Fruit fly (Drosophila melanogaster) whole organism, embryonic: Measurements from ENCODE around the gene CG14442.

ENCODE experiments used
- Abd-B ChIP-seq: fragments of 200-800 bp; sonication (Bioruptor generic); optimal IDR thresholded peaks from 2 replicates; lab custom pipeline; 2018; ENCODE audit warnings: missing biosample characterization, mild to moderate bottlenecking, missing genetic modification characterization, moderate library complexity
- BtbVII ChIP-seq: fragments of 200-800 bp; sonication (Bioruptor generic); optimal IDR thresholded peaks from 3 replicates; lab custom pipeline; 2017; ENCODE audit warnings: missing biosample characterization, mild to moderate bottlenecking, missing genetic modification characterization
- CG10431 ChIP-seq: fragments of 200-800 bp; sonication (Bioruptor generic); optimal IDR thresholded peaks from 3 replicates; lab custom pipeline; 2018; ENCODE audit warnings: missing biosample characterization, mild to moderate bottlenecking, missing genetic modification characterization
- CG10543 ChIP-seq: fragments of 200-800 bp; sonication (Bioruptor generic); optimal IDR thresholded peaks from 3 replicates; lab custom pipeline; 2017; ENCODE audit warnings: missing biosample characterization, mild to moderate bottlenecking, missing genetic modification characterization, moderate library complexity
- CG11085 ChIP-seq: fragments of 200-800 bp; sonication (Bioruptor generic); IDR thresholded peaks from 2 replicates; pipeline ENCODE4 v1.3.6; 2022; ENCODE audit warnings: missing biosample characterization, missing genetic modification characterization
- CG12769 ChIP-seq: fragments of 200-800 bp; sonication (Bioruptor generic); optimal IDR thresholded peaks from 2 replicates; lab custom pipeline; 2019; ENCODE audit warnings: missing biosample characterization, mild to moderate bottlenecking, missing genetic modification characterization, moderate library complexity
- CG18764 ChIP-seq: fragments of 200-800 bp; sonication (Bioruptor generic); optimal IDR thresholded peaks from 3 replicates; lab custom pipeline; 2016; ENCODE audit warnings: missing biosample characterization, missing genetic modification characterization
- CG3281 ChIP-seq: fragments of 200-800 bp; sonication (Bioruptor generic); optimal IDR thresholded peaks from 3 replicates; lab custom pipeline; 2017; ENCODE audit warnings: missing biosample characterization, mild to moderate bottlenecking, missing genetic modification characterization
- CG33557 ChIP-seq: fragments of 200-800 bp; sonication (Bioruptor generic); optimal IDR thresholded peaks from 2 replicates; lab custom pipeline; 2019; ENCODE audit warnings: missing biosample characterization, mild to moderate bottlenecking, missing genetic modification characterization, moderate library complexity
- CG3407 ChIP-seq: fragments of 200-800 bp; sonication (Bioruptor generic); optimal IDR thresholded peaks from 2 replicates; lab custom pipeline; 2018; ENCODE audit warnings: missing biosample characterization, mild to moderate bottlenecking, missing genetic modification characterization
- CG5180 ChIP-seq: fragments of 200-800 bp; sonication (Bioruptor generic); optimal IDR thresholded peaks from 3 replicates; lab custom pipeline; 2017; ENCODE audit warnings: missing biosample characterization, missing genetic modification characterization, mild to moderate bottlenecking, moderate library complexity, missing genetic modification reagents
- CG7372 ChIP-seq: fragments of 200-800 bp; sonication (Bioruptor generic); IDR thresholded peaks from 2 replicates; pipeline ENCODE4 v1.3.6; 2022; ENCODE audit warnings: missing biosample characterization, missing genetic modification characterization
- Med ChIP-seq: fragments of 200-800 bp; sonication (Bioruptor generic); peaks from one replicate; lab custom pipeline; 2016; ENCODE audit warnings: missing biosample characterization, missing genetic modification characterization, mild to moderate bottlenecking, inconsistent platforms, moderate library complexity
- Pdp1 ChIP-seq, 2 experiments: fragments of 200-800 bp; sonication (Bioruptor generic); optimal IDR thresholded peaks; 3 replicates each; lab custom pipeline; 2016; ENCODE audit warnings: missing biosample characterization in 2 of 2, missing genetic modification characterization in 2 of 2, mild to moderate bottlenecking in 1 of 2, moderate library complexity in 1 of 2
- Rfx ChIP-seq: fragments of 200-800 bp; sonication (Bioruptor generic); IDR thresholded peaks from 2 replicates; pipeline ENCODE4 v1.3.6; 2022; ENCODE audit warnings: missing biosample characterization, missing genetic modification characterization
- Sox100B ChIP-seq: fragments of 200-800 bp; sonication (Bioruptor generic); optimal IDR thresholded peaks from 3 replicates; lab custom pipeline; 2018; ENCODE audit warnings: missing biosample characterization, mild to moderate bottlenecking, missing genetic modification characterization
- Stat92E ChIP-seq, 3 experiments: fragments of >200 bp in 2 of 3; fragments of 200-800 bp in 1 of 3; sonication (Bioruptor generic) in 1 of 3; optimal IDR thresholded peaks; 2 replicates each; lab custom pipeline; 2017 to 2019; ENCODE audit warnings: missing biosample characterization in 3 of 3, missing genetic modification characterization in 3 of 3, mild to moderate bottlenecking in 1 of 3, moderate library complexity in 1 of 3
- Trl ChIP-seq, 3 experiments: fragments of >200 bp in 2 of 3; fragments of 200-800 bp in 1 of 3; sonication (Bioruptor generic) in 1 of 3; optimal IDR thresholded peaks; 2 replicates in 1 of 3; 3 replicates in 2 of 3; lab custom pipeline; 2016 to 2017; ENCODE audit warnings: missing biosample characterization in 1 of 3, missing genetic modification characterization in 1 of 3
- bowl ChIP-seq: fragments of 200-800 bp; sonication (Bioruptor generic); IDR thresholded peaks from 2 replicates; pipeline ENCODE4 v1.3.6; 2022; ENCODE audit warnings: missing biosample characterization, missing genetic modification characterization
- cg ChIP-seq: fragments of 200-800 bp; sonication (Bioruptor generic); optimal IDR thresholded peaks from 3 replicates; lab custom pipeline; 2019; ENCODE audit warnings: missing biosample characterization, mild to moderate bottlenecking, missing genetic modification characterization, moderate library complexity
- chinmo ChIP-seq: fragments of 200-800 bp; sonication (Bioruptor generic); IDR thresholded peaks from 4 replicates; pipeline ENCODE4 v1.3.6; 2022; ENCODE audit warnings: missing biosample characterization, missing genetic modification characterization; ENCODE audit not compliant: partially characterized antibody
- chm ChIP-seq: fragments of 200-800 bp; sonication (Bioruptor generic); IDR thresholded peaks from 2 replicates; pipeline ENCODE4 v1.3.6; 2022; ENCODE audit warnings: missing biosample characterization, missing genetic modification characterization
- ci ChIP-seq: fragments of 200-800 bp; sonication (Bioruptor generic); IDR thresholded peaks from 3 replicates; pipeline ENCODE4 v1.3.6; 2022; ENCODE audit warnings: missing biosample characterization, missing genetic modification characterization
- dpn ChIP-seq, 2 experiments: fragments of 200-800 bp; sonication (Bioruptor generic); optimal IDR thresholded peaks; 3 replicates each; lab custom pipeline; 2016; ENCODE audit warnings: missing biosample characterization in 2 of 2, missing genetic modification characterization in 2 of 2
- kah ChIP-seq: fragments of 200-800 bp; sonication (Bioruptor generic); optimal IDR thresholded peaks from 2 replicates; lab custom pipeline; 2018; ENCODE audit warnings: missing biosample characterization, mild to moderate bottlenecking, missing genetic modification characterization
- lola ChIP-seq, 3 experiments: fragments of >200 bp in 2 of 3; fragments of 200-800 bp in 1 of 3; sonication (Bioruptor generic) in 1 of 3; optimal IDR thresholded peaks; 2 replicates each; lab custom pipeline; 2017 to 2019; ENCODE audit warnings: missing biosample characterization in 3 of 3, missing genetic modification characterization in 3 of 3, mild to moderate bottlenecking in 1 of 3, moderate library complexity in 1 of 3
- mirr ChIP-seq: fragments of 200-800 bp; sonication (Bioruptor generic); optimal IDR thresholded peaks from 3 replicates; lab custom pipeline; 2018; ENCODE audit warnings: missing biosample characterization, mild to moderate bottlenecking, missing genetic modification characterization
- onecut ChIP-seq: fragments of 200-800 bp; sonication (Bioruptor generic); IDR thresholded peaks from 2 replicates; pipeline ENCODE4 v1.3.6; 2022; ENCODE audit warnings: missing biosample characterization, missing genetic modification characterization
- otp ChIP-seq: fragments of 200-800 bp; sonication (Bioruptor generic); IDR thresholded peaks from 3 replicates; pipeline ENCODE4, ENCODE4 v1.3.6; 2022; ENCODE audit warnings: missing biosample characterization, missing genetic modification characterization
- pan ChIP-seq, 4 experiments: fragments of >200 bp in 3 of 4; fragments of 200-800 bp in 1 of 4; sonication (Bioruptor generic) in 1 of 4; optimal IDR thresholded peaks in 3 of 4; IDR thresholded peaks in 1 of 4; 2 replicates each; pipeline versions ENCODE4 v1.3.6 to Lab custom; 2017 to 2022; ENCODE audit warnings: missing biosample characterization in 2 of 4, missing genetic modification characterization in 2 of 4, mixed read lengths in 1 of 4
- pfk ChIP-seq: fragments of 200-800 bp; sonication (Bioruptor generic); optimal IDR thresholded peaks from 2 replicates; lab custom pipeline; 2018; ENCODE audit warnings: missing biosample characterization, mild to moderate bottlenecking, missing genetic modification characterization, moderate library complexity
- scrt ChIP-seq: fragments of 200-800 bp; sonication (Bioruptor generic); optimal IDR thresholded peaks from 2 replicates; lab custom pipeline; 2018; ENCODE audit warnings: missing biosample characterization, mild to moderate bottlenecking, missing genetic modification characterization, moderate library complexity
- sens ChIP-seq: fragments of 200-800 bp; sonication (Bioruptor generic); peaks from one replicate; lab custom pipeline; 2016; ENCODE audit warnings: missing biosample characterization, missing genetic modification characterization
- sisA ChIP-seq: fragments of 200-800 bp; sonication (Bioruptor generic); IDR thresholded peaks from 2 replicates; pipeline ENCODE4 v1.3.6; 2022; ENCODE audit warnings: missing biosample characterization, missing genetic modification characterization
- sna ChIP-seq: fragments of 200-800 bp; sonication (Bioruptor generic); IDR thresholded peaks from 2 replicates; pipeline ENCODE4 v1.3.6; 2022; ENCODE audit warnings: missing biosample characterization, missing genetic modification characterization; ENCODE audit not compliant: partially characterized antibody
- zen ChIP-seq: fragments of 200-800 bp; sonication (Bioruptor generic); optimal IDR thresholded peaks from 3 replicates; lab custom pipeline; 2018; ENCODE audit warnings: missing biosample characterization, mild to moderate bottlenecking, missing genetic modification characterization, moderate library complexity

CG14442 gene

DNA sequence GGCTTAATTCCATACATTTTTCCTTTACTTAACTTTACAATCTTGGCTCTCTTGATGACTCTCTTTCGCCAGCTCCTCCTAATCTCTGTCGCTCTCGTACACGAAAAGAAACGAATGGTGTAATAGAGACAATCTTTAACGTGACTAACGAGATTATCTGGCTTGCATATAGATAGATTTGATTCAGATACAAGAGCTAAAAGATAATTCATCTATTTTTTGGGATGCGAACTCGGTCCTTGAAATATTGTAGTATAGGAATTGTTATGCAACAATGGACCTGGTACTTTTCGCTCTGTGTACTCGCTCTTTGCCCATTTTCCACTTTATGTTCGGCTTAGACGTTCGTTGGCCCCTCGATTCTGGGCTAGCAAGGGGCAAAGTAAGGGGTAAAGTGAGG lies 16.5 kb upstream of the CG14442 start (continued):
- TF ChIP-seq mirr (no peak), sna (no peak), sens (GFP tag; lab: Kevin White, UChicago) (peak; percentile 96), Abd-B (peak; percentile 70), sisA (GFP tag; lab: Robert Waterston, UW) (peak; percentile 71), CG3281 (GFP tag; lab: Kevin White, UChicago) (peak; percentile 81), lola (GFP tag; optimal IDR thresholded peaks at IDR 0.05; lab: Kevin White, UChicago) (peak in 1 of 3 experiments; percentile 63), BtbVII (GFP tag; lab: Kevin White, UChicago) (peak; percentile 79)

DNA sequence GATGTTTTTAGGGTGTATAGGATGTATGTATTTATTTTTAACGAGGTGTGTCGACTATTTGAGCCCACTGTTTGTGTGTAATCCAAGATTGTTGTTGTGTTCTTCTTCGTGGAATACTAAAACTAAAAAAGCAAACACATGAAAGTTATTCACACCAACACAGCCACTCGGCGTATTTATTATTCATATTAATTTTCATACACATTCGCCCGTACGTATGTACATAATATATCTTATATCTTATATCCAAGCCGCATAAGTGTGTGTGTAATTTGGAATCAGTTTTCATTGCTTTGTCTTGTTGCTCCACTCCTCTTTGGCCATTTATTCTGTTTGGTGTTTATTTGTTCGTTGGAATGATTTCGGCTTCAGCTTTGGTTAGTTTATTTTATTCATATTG lies 15.9 kb upstream of the CG14442 start:
- no peak for TF ChIP-seq CG18764 (GFP tag; lab: Kevin White, UChicago)
- TF ChIP-seq ci: no peak
- TF ChIP-seq sens (GFP tag; lab: Kevin White, UChicago): peak; percentile 54
- no peak for TF ChIP-seq pan (optimal IDR thresholded peaks at IDR 0.05; lab: Kevin White, UChicago)
- TF ChIP-seq pan (GFP tag; optimal IDR thresholded peaks at IDR 0.05 in 1 of 2, IDR thresholded peaks at IDR 0.05 in 1 of 2): no peak
- 0 out of 2 replicates have a peak, but pooled peaks have one; percentile 7 for TF ChIP-seq Rfx (GFP tag; lab: Robert Waterston, UW)
- TF ChIP-seq dpn (GFP tag; optimal IDR thresholded peaks at IDR 0.05; lab: Kevin White, UChicago): no peak
- no peak for TF ChIP-seq Sox100B (GFP tag; lab: Kevin White, UChicago)
- no peak for TF ChIP-seq zen
- TF ChIP-seq CG12769: peak; percentile 25
- peak; percentile 73 for TF ChIP-seq Med (GFP tag; lab: Kevin White, UChicago)
- TF ChIP-seq chinmo (GFP tag; lab: Robert Waterston, UW): 0 out of 4 replicates have a peak, but pooled peaks have one; percentile 29
- peak; percentile 4 for TF ChIP-seq CG10543 (GFP tag; lab: Kevin White, UChicago)
- peak; percentile 40; the same call in 1 of the 3 replicates for TF ChIP-seq otp (GFP tag; lab: Robert Waterston, UW)
- peak in 1 of 3 experiments; percentile 48 for TF ChIP-seq Stat92E (GFP tag; optimal IDR thresholded peaks at IDR 0.05; lab: Kevin White, UChicago)
- TF ChIP-seq cg (GFP tag; lab: Kevin White, UChicago): peak; percentile 31

dm6 chrX:6710258-6710657 lies 15.5 kb upstream of the CG14442 start:
- TF ChIP-seq bowl (GFP tag; lab: Robert Waterston, UW): no peak
- TF ChIP-seq CG5180 (GFP tag; lab: Kevin White, UChicago): no peak
- TF ChIP-seq Pdp1 (GFP tag; optimal IDR thresholded peaks at IDR 0.05; lab: Kevin White, UChicago): peak in 1 of 2 experiments; percentile 34
- TF ChIP-seq CG3407 (GFP tag; lab: Kevin White, UChicago): no peak
- TF ChIP-seq onecut (GFP tag; lab: Robert Waterston, UW): peak; percentile 63

DNA sequence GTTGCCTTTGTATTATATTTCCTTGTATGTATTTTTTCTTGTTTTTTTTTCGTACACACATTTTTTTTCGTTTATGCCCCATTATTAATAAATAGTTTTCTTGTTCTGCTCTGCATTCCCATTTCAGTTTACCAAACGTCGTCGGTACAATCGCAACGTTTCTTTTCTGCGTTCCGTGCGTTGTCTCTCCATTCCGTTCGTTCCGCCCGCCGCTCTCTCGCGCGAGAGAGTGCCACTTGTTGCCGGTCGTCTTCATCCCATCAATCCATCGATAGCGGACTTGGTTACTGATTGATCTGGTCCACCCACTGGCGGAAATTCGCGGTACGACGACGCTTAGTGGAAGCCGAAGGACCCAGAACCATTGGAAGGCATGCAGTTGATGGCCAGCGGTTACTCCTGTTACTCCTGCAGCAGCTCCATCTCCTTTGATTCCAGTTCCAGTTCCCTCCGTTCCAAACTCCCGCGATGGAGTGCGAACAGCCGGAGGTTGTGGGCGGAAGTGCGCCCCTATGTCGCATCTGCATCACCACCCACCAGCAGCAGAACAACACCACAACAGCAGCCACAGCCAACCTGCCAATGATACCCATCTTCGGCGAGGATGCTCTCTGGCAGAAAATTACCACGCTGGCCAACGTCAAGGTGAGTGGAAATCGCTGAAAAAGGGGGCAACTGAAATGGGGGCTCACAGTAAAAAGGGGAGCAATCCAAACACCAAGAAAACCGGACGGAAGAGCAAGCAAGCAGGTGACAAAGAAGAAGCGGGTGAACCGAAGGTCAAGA lies 14.6 kb upstream of the CG14442 start:
- TF ChIP-seq CG10431 (GFP tag; lab: Kevin White, UChicago): no peak
- no peak for TF ChIP-seq CG7372 (GFP tag; lab: Robert Waterston, UW)
- TF ChIP-seq pfk (GFP tag; lab: Kevin White, UChicago): peak; percentile 95
- TF ChIP-seq Trl (optimal IDR thresholded peaks at IDR 0.05; lab: Kevin White, UChicago): peak; percentile 48 to 50
- no peak for TF ChIP-seq Trl (GFP tag; optimal IDR thresholded peaks at IDR 0.05; lab: Kevin White, UChicago)
- peak; percentile 74 for TF ChIP-seq kah
- peak; percentile 32 for TF ChIP-seq Med (GFP tag; lab: Kevin White, UChicago)
- TF ChIP-seq scrt (GFP tag; lab: Kevin White, UChicago): peak; percentile 22
- TF ChIP-seq sens (GFP tag; lab: Kevin White, UChicago): peak; percentile 64
- no peak for TF ChIP-seq CG33557 (GFP tag; lab: Kevin White, UChicago)
- no peak for TF ChIP-seq CG11085 (GFP tag; lab: Robert Waterston, UW)
- TF ChIP-seq chm (GFP tag; lab: Robert Waterston, UW): 0 out of 2 replicates have a peak, but pooled peaks have one; percentile 10
